Fruit fly (Drosophila melanogaster): Measurements from ENCODE around the gene CG13124.

- no peak for TF ChIP-seq N (GFP tag; optimal IDR thresholded peaks at IDR 0.05)
- no peak for TF ChIP-seq lola (GFP tag; optimal IDR thresholded peaks at IDR 0.05)
- TF ChIP-seq CG9705 (GFP tag; optimal IDR thresholded peaks at IDR 0.05): no peak
- TF ChIP-seq Dfd (GFP tag; optimal IDR thresholded peaks at IDR 0.05): no peak
- TF ChIP-seq Abd-B (GFP tag; optimal IDR thresholded peaks at IDR 0.05): no peak
- no peak for TF ChIP-seq usp (GFP tag; optimal IDR thresholded peaks at IDR 0.05)
- TF ChIP-seq br (GFP tag; optimal IDR thresholded peaks at IDR 0.05): no peak
- TF ChIP-seq psq (GFP tag; optimal IDR thresholded peaks at IDR 0.05): no peak
- no peak for TF ChIP-seq dsf (GFP tag; optimal IDR thresholded peaks at IDR 0.05; ENCODE audit: borderline replicate concordance)
- no peak for TF ChIP-seq pan (optimal IDR thresholded peaks at IDR 0.05)
- no peak for TF ChIP-seq dmrt93B (GFP tag; optimal IDR thresholded peaks at IDR 0.05)
- TF ChIP-seq jim (GFP tag; optimal IDR thresholded peaks at IDR 0.05): no peak
Observed at dm6 chr2L:9882393-9882971, 26.0 kb downstream of the CG13124 start.
